Worm (Caenorhabditis elegans): ENCODE data around the gene ZK105.8.

The ZK105.8 gene

ce11 chrV:7728679-7729027 lies 4.4 kb downstream of the ZK105.8 start, which contains the start of gene Y97E10C.1:
Gene Y97E10C.1, plus strand, starts transcription at chrV:7728879.
- TF ChIP-seq efl-1 (optimal IDR thresholded peaks at IDR 0.05) = no peak
- peak in 1 of 2 experiments; percentile 37 for TF ChIP-seq efl-1 (GFP tag; optimal IDR thresholded peaks at IDR 0.05 in 1 of 2)
- no peak for TF ChIP-seq snpc-4 (tag; optimal IDR thresholded peaks at IDR 0.05)
- no peak for TF ChIP-seq nhr-47 (tag; optimal IDR thresholded peaks at IDR 0.05)
- TF ChIP-seq nhr-85 (tag) = peak; percentile 87
- peak in 1 of 6 experiments; percentile 18 for TF ChIP-seq elt-3 (tag; optimal IDR thresholded peaks at IDR 0.05)
- TF ChIP-seq blmp-1 (tag; optimal IDR thresholded peaks at IDR 0.05) = peak; percentile 79
- no peak for TF ChIP-seq mep-1 (tag; optimal IDR thresholded peaks at IDR 0.05)

- TF ChIP-seq aly-2 (tag; optimal IDR thresholded peaks at IDR 0.05) = no peak
- TF ChIP-seq elt-3 (tag; optimal IDR thresholded peaks at IDR 0.05) = peak in 2 of 6 experiments; percentile 2 to 48
- peak; percentile 44 for TF ChIP-seq mep-1 (tag; optimal IDR thresholded peaks at IDR 0.05)
- peak; percentile 69 for TF ChIP-seq nhr-85 (tag)
- peak; percentile 55 for TF ChIP-seq hpl-2 (GFP tag; optimal IDR thresholded peaks at IDR 0.05)
- TF ChIP-seq xbp-1 (tag; optimal IDR thresholded peaks at IDR 0.05) = peak; percentile 32
- no peak for TF ChIP-seq pag-3 (tag; optimal IDR thresholded peaks at IDR 0.05; ENCODE audit: borderline replicate concordance, insufficient read depth)
- TF ChIP-seq snu-23 (GFP tag; optimal IDR thresholded peaks at IDR 0.05) = peak; percentile 79
- no peak for TF ChIP-seq aha-1 (tag; optimal IDR thresholded peaks at IDR 0.05)
- peak; percentile 19 for TF ChIP-seq rnt-1 (tag; optimal IDR thresholded peaks at IDR 0.05)
- TF ChIP-seq unc-98 (GFP tag; IDR thresholded peaks at IDR 0.05) = no peak
- peak; percentile 49 for TF ChIP-seq nhr-19 (GFP tag; conservative IDR thresholded peaks at IDR 0.05)
- TF ChIP-seq mef-2 (tag; optimal IDR thresholded peaks at IDR 0.05) = no peak
- TF ChIP-seq blmp-1 (tag; optimal IDR thresholded peaks at IDR 0.05) = peak; percentile 32
- TF ChIP-seq lin-35 (GFP tag; optimal IDR thresholded peaks at IDR 0.05) = peak; percentile 46 to 82
- TF ChIP-seq ceh-82 (tag; optimal IDR thresholded peaks at IDR 0.05) = peak in 2 of 3 experiments; percentile 28 to 30
- TF ChIP-seq nhr-47 (tag; optimal IDR thresholded peaks at IDR 0.05) = peak; percentile 59
- peak; percentile 32 for TF ChIP-seq tbx-2 (tag; optimal IDR thresholded peaks at IDR 0.05)
- peak; percentile 62 for TF ChIP-seq ama-1 (optimal IDR thresholded peaks at IDR 0.05)
- peak in 1 of 2 experiments; percentile 45 for TF ChIP-seq mdl-1 (tag; optimal IDR thresholded peaks at IDR 0.05)
- TF ChIP-seq irx-1 (tag; optimal IDR thresholded peaks at IDR 0.05) = peak; percentile 14
- peak; percentile 42 for TF ChIP-seq nhr-77 (tag; optimal IDR thresholded peaks at IDR 0.05)
- TF ChIP-seq nhr-28 (tag; optimal IDR thresholded peaks at IDR 0.05) = no peak
- no peak for TF ChIP-seq alr-1 (tag; optimal IDR thresholded peaks at IDR 0.05; ENCODE audit: borderline replicate concordance)
- peak; percentile 38 to 52 for TF ChIP-seq efl-1 (optimal IDR thresholded peaks at IDR 0.05)
- peak; percentile 47 to 93 for TF ChIP-seq efl-1 (GFP tag; optimal IDR thresholded peaks at IDR 0.05 in 1 of 2)
- TF ChIP-seq unc-130 (tag; optimal IDR thresholded peaks at IDR 0.05) = peak; percentile 13
- TF ChIP-seq C16A3.4 (tag; optimal IDR thresholded peaks at IDR 0.05) = peak; percentile 54
- TF ChIP-seq fkh-8 (tag; optimal IDR thresholded peaks at IDR 0.05) = peak; percentile 45
- no peak for TF ChIP-seq fkh-4 (tag; optimal IDR thresholded peaks at IDR 0.05; ENCODE audit: borderline replicate concordance)
- no peak for TF ChIP-seq F16B12.6 (tag; optimal IDR thresholded peaks at IDR 0.05)
- peak; percentile 38; the same call in 1 of the 2 replicates for TF ChIP-seq ceh-88 (GFP tag; IDR thresholded peaks at IDR 0.05)
- no peak for TF ChIP-seq egl-27 (tag; optimal IDR thresholded peaks at IDR 0.05)
- TF ChIP-seq fos-1 (tag; optimal IDR thresholded peaks at IDR 0.05) = peak; percentile 50
- peak; percentile 66 for TF ChIP-seq nhr-90 (tag; optimal IDR thresholded peaks at IDR 0.05; ENCODE audit: poor library complexity)
- peak; percentile 21 for TF ChIP-seq unc-86 (tag; optimal IDR thresholded peaks at IDR 0.05)
- peak; percentile 53 for TF ChIP-seq dsc-1 (tag; optimal IDR thresholded peaks at IDR 0.05)
- peak; percentile 49 for TF ChIP-seq lin-14 (GFP tag; optimal IDR thresholded peaks at IDR 0.05)
- TF ChIP-seq nhr-237 (tag; optimal IDR thresholded peaks at IDR 0.05) = no peak
- peak; percentile 71 for TF ChIP-seq nhr-71 (tag; optimal IDR thresholded peaks at IDR 0.05)
- peak; percentile 61 to 65 (median 64) for TF ChIP-seq dpl-1 (GFP tag; optimal IDR thresholded peaks at IDR 0.05)
- TF ChIP-seq lin-13 (GFP tag; optimal IDR thresholded peaks at IDR 0.05) = peak; percentile 42
- TF ChIP-seq lir-3 (tag; optimal IDR thresholded peaks at IDR 0.05; ENCODE audit: poor library complexity) = peak; percentile 48
- peak; percentile 73 for TF ChIP-seq ztf-4 (tag; optimal IDR thresholded peaks at IDR 0.05)
- peak; percentile 56 for TF ChIP-seq swsn-7 (tag; optimal IDR thresholded peaks at IDR 0.05)
- TF ChIP-seq lsy-2 (tag; optimal IDR thresholded peaks at IDR 0.05) = peak; percentile 26 to 66
- peak; percentile 67 for TF ChIP-seq nhr-20 (tag; optimal IDR thresholded peaks at IDR 0.05)
Observed at ce11 chrV:7730488-7730887, 6.2 kb downstream of the ZK105.8 start.

Measured in whole organism, L1 larva.